Fruit fly (Drosophila melanogaster) S2 (cell line): ENCODE measurements around the gene CG11927.

ENCODE experiments used
- CG8478 ChIP-seq: fragments of >200 bp; optimal IDR thresholded peaks from 2 replicates; lab custom pipeline; 2018
- CTCF ChIP-seq, 2 experiments: fragments of >200 bp; optimal IDR thresholded peaks; 2 replicates each; lab custom pipeline; 2018

DNA sequence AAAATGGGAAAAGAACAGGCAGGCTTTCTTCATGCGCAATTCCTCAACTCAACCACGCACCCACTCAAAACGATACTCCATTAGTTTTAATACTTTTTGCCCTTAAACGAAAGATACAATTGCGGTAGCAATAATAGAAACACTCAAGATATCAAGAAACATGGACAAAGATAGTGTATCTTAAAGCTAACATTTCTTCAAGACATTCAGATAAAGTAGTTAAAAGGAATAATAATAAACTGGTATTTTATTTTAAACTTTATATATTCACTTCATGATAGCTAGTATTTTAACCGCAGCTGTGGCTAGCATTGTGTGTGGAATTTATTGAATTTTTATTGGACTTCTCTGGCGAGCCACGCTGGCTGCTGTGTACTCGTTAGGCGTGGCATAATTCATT, 8.6 kb downstream of the CG11927 start:
- no peak for TF ChIP-seq CTCF (optimal IDR thresholded peaks at IDR 0.05; lab: Kevin White, UChicago)
- TF ChIP-seq CG8478 (lab: Kevin White, UChicago) = no peak
